Worm (Caenorhabditis elegans) whole organism, early embryonic: ENCODE results near the gene C47E8.1.

Source experiments
- B0310.2 ChIP-seq: sonication (generic microtip); optimal IDR thresholded peaks from 2 replicates; lab custom pipeline; 2016; ENCODE audit warnings: mild to moderate bottlenecking, missing genetic modification characterization, missing compliant biosample characterization
- F13C5.2 ChIP-seq: sonication (generic microtip); optimal IDR thresholded peaks from 2 replicates; lab custom pipeline; 2017; ENCODE audit warnings: mild to moderate bottlenecking, missing genetic modification characterization, inconsistent platforms, missing compliant biosample characterization
- aly-1 ChIP-seq: sonication (generic microtip); optimal IDR thresholded peaks from 2 replicates; lab custom pipeline; 2016; ENCODE audit warnings: missing genetic modification characterization, missing compliant biosample characterization
- ama-1 ChIP-seq: fragments of 150-350 bp; optimal IDR thresholded peaks from 2 replicates; lab custom pipeline; 2014
- ceh-13 ChIP-seq: fragments of 200-800 bp; sonication (Bioruptor generic); optimal IDR thresholded peaks from 2 replicates; lab custom pipeline; 2018; ENCODE audit warnings: mild to moderate bottlenecking, missing genetic modification characterization, missing compliant biosample characterization
- ceh-36 ChIP-seq: sonication (generic microtip); optimal IDR thresholded peaks from 2 replicates; lab custom pipeline; 2016; ENCODE audit warnings: missing genetic modification characterization, inconsistent platforms, missing compliant biosample characterization
- ets-7 ChIP-seq: sonication (generic microtip); optimal IDR thresholded peaks from 2 replicates; lab custom pipeline; 2016; ENCODE audit warnings: missing genotype, missing genetic modification characterization, missing compliant biosample characterization
- flt-1 ChIP-seq: fragments of 200-800 bp; sonication (Bioruptor generic); IDR thresholded peaks from 2 replicates; pipeline ENCODE4 v1.3.6; 2022; ENCODE audit warnings: missing genetic modification characterization, missing compliant biosample characterization
- hmbx-1 ChIP-seq: sonication (generic microtip); optimal IDR thresholded peaks from 2 replicates; lab custom pipeline; 2016; ENCODE audit warnings: mild to moderate bottlenecking, missing genetic modification characterization, missing compliant biosample characterization
- hmg-4 ChIP-seq: fragments of 200-800 bp; sonication (Bioruptor generic); optimal IDR thresholded peaks from 2 replicates; lab custom pipeline; 2018; ENCODE audit warnings: mild to moderate bottlenecking, missing genetic modification characterization, missing compliant biosample characterization
- hnd-1 ChIP-seq: sonication (generic microtip); optimal IDR thresholded peaks from 2 replicates; lab custom pipeline; 2016; ENCODE audit warnings: missing genetic modification characterization, missing compliant biosample characterization
- pes-1 ChIP-seq: fragments of 200-800 bp; sonication (Bioruptor generic); IDR thresholded peaks from 2 replicates; pipeline ENCODE4 v1.3.6; 2022; ENCODE audit warnings: missing genetic modification reagents, missing genetic modification characterization, missing compliant biosample characterization
- scrt-1 ChIP-seq: fragments of 200-800 bp; sonication (Bioruptor generic); IDR thresholded peaks from 2 replicates; pipeline ENCODE4 v1.3.6; 2022; ENCODE audit warnings: missing genetic modification characterization, missing compliant biosample characterization
- sea-1 ChIP-seq: fragments of 200-800 bp; sonication (Bioruptor generic); conservative IDR thresholded peaks from 2 replicates; pipeline ENCODE4 v1.3.6; 2022; ENCODE audit warnings: missing genetic modification characterization, missing compliant biosample characterization
- tbx-11 ChIP-seq: fragments of 200-800 bp; sonication (Bioruptor generic); IDR thresholded peaks from 2 replicates; pipeline ENCODE4 v1.3.6; 2022; ENCODE audit warnings: missing genetic modification characterization, missing compliant biosample characterization
- tbx-37 ChIP-seq: fragments of 200-800 bp; sonication (Bioruptor generic); conservative IDR thresholded peaks from 2 replicates; pipeline ENCODE4 v1.3.6; 2022; ENCODE audit warnings: missing genetic modification reagents, missing genetic modification characterization, missing compliant biosample characterization
- tra-4 ChIP-seq: sonication (generic microtip); optimal IDR thresholded peaks from 2 replicates; lab custom pipeline; 2017; ENCODE audit warnings: missing genetic modification characterization, missing compliant biosample characterization

Gene C47E8.1

DNA sequence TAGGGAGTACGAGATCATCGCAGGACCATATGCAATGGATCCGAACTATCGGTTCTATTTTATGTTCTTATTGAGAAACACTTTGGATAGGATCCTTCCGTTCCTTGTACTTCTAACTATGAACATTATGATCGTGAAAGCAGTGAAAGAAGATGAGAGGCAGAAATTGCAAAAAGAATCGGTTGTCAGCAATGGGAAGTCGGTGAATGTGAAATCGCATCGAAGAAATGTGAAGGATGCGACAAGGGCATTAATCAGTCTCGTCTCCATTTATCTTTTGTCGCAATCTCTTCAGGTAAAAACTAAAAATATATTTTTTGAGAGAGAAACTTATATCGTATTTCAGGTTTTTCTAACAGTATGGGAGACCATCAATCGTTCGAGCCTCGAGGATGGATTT is 17.0 kb downstream of the C47E8.1 start:
- TF ChIP-seq hmg-4, result no peak
- no peak for TF ChIP-seq scrt-1 (GFP tag; lab: Robert Waterston, UW)
- TF ChIP-seq F13C5.2 (tag; lab: Kevin White, UChicago), result no peak
- TF ChIP-seq sea-1 (GFP tag; lab: Robert Waterston, UW), result no peak
- TF ChIP-seq hmbx-1, result no peak

ce11 chrV:14683291-14683690 is 17.5 kb downstream of the C47E8.1 start:
- TF ChIP-seq ama-1 (no peak), ets-7 (no peak), tbx-11 (no peak), pes-1 (GFP tag; lab: Robert Waterston, UW) (no peak), flt-1 (no peak), tra-4 (tag; lab: Kevin White, UChicago) (no peak), tbx-37 (GFP tag; lab: Robert Waterston, UW) (no peak), hmg-4 (no peak), ceh-36 (tag; lab: Kevin White, UChicago) (no peak), hnd-1 (no peak), hmbx-1 (no peak), scrt-1 (GFP tag; lab: Robert Waterston, UW) (no peak), sea-1 (GFP tag; lab: Robert Waterston, UW) (no peak), F13C5.2 (tag; lab: Kevin White, UChicago) (no peak)

DNA sequence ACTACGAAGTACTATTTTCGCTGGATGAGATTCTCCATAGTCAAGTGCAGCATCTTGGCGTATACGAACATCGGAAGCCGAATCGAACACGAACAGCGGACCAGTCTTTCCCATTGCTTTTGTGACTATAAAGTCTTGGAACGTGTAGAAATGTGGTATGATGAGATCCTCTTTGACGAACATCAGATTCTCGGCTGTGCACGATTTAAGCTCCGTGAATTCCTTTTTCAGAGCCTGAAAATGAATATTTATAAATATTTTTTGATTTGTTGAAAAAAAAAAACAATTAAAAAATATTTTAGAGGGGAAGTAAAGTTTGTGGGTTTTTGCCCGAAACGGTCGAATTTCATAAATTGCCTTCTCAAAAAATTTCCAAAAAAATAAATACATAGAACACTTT is 18.1 kb downstream of the C47E8.1 start:
- TF ChIP-seq tbx-11, result no peak
- no peak for TF ChIP-seq hmg-4
- TF ChIP-seq F13C5.2 (tag; lab: Kevin White, UChicago), result no peak
- no peak for TF ChIP-seq pes-1 (GFP tag; lab: Robert Waterston, UW)
- TF ChIP-seq aly-1 (tag; lab: Kevin White, UChicago), result no peak
- TF ChIP-seq ets-7, result no peak

- TF ChIP-seq hmbx-1 (no peak), sea-1 (GFP tag; lab: Robert Waterston, UW) (no peak), B0310.2 (tag; lab: Kevin White, UChicago) (no peak), tra-4 (tag; lab: Kevin White, UChicago) (no peak), aly-1 (tag; lab: Kevin White, UChicago) (no peak), tbx-11 (no peak), ceh-36 (tag; lab: Kevin White, UChicago) (no peak), hmg-4 (no peak), hnd-1 (no peak)
These were observed 18.8 kb downstream of the C47E8.1 start, which contains the start of gene hsp-90 for ce11 chrV:14684359-14685312. Gene hsp-90 (plus strand): TSS chrV:14684918.

DNA sequence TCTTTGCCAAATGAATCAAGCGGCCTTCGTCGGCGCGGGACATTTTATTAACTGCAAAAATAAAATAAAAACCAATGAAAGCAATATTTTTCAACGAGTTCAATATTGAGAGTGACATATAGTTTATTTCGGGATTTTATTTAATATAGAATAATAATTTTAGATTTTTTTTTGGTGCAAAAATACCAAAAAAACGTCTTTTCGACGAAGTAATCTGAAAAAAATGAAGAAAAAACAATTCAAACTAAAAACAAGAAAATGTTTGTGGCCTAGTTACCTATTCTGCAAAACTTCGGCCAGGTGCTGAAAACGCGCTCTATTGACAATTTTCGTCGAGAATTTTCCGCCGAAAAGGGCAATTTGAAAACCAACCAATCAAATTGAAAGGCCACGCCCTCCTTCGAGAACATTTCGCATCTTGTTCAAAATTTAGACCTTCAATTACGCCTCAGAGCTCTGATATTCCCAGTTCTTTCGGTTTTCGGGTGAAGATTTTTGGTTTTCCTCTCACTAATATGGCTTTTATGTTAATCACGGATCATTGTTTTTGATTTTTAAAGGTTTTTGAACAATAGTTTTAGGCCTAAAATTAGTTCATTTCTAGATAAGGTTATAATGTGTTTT is 19.7 kb downstream of the C47E8.1 start, which contains the start of gene C47E8.4:
C47E8.4 (minus strand) TSS at position 51 of the 624 bp plus-strand sequence.
- TF ChIP-seq hmbx-1 (no peak), ama-1 (peak; percentile 66), scrt-1 (GFP tag; lab: Robert Waterston, UW) (no peak), tbx-37 (GFP tag; lab: Robert Waterston, UW) (peak; percentile 75), pes-1 (GFP tag; lab: Robert Waterston, UW) (peak; percentile 54; the same call in 1 of the 2 replicates), tbx-11 (no peak), ets-7 (no peak), flt-1 (peak; percentile 34; the same call in 1 of the 2 replicates), F13C5.2 (tag; lab: Kevin White, UChicago) (no peak), sea-1 (GFP tag; lab: Robert Waterston, UW) (no peak), tra-4 (tag; lab: Kevin White, UChicago) (peak; percentile 57), ceh-13 (GFP tag; lab: Kevin White, UChicago) (no peak), hnd-1 (no peak), hmg-4 (peak; percentile 36), B0310.2 (tag; lab: Kevin White, UChicago) (no peak), ceh-36 (tag; lab: Kevin White, UChicago) (no peak)

DNA sequence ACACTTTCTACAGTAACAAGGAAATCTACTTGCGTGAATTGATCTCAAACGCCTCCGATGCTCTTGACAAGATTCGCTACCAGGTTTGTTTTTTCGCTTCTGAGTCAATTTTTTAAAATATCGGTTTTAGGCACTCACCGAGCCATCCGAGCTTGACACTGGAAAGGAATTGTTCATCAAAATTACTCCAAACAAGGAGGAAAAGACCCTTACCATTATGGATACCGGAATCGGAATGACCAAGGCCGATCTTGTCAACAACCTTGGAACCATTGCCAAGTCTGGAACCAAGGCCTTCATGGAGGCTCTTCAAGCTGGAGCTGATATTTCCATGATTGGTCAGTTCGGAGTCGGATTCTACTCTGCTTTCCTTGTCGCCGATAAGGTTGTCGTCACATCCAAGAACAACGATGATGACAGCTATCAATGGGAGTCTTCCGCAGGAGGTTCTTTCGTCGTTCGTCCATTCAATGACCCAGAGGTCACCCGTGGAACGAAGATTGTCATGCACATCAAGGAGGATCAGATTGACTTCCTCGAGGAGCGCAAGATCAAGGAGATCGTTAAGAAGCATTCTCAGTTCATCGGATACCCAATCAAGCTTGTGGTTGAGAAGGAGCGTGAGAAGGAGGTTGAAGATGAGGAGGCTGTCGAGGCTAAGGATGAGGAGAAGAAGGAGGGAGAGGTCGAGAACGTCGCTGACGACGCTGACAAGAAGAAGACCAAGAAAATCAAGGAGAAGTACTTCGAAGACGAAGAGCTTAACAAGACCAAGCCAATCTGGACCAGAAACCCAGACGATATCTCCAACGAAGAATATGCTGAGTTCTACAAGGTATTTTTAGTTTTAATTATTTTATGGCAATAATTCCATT is 20.6 kb downstream of the C47E8.1 start:
- TF ChIP-seq B0310.2 (tag; lab: Kevin White, UChicago), result no peak
- no peak for TF ChIP-seq hmbx-1
- TF ChIP-seq tbx-11, result no peak
- TF ChIP-seq ceh-13 (GFP tag; lab: Kevin White, UChicago), result no peak
- no peak for TF ChIP-seq ets-7
- 0 out of 2 replicates have a peak, but pooled peaks have one; percentile 39 for TF ChIP-seq scrt-1 (GFP tag; lab: Robert Waterston, UW)
- TF ChIP-seq ama-1, result no peak
- TF ChIP-seq tra-4 (tag; lab: Kevin White, UChicago), result no peak
